Worm (Caenorhabditis elegans): ENCODE data around the gene T24E12.13.

T24E12.13 gene

ce11 chrII:3788356-3788962 is 1.2 kb downstream of the T24E12.13 start:
- TF ChIP-seq mdl-1 (tag; optimal IDR thresholded peaks at IDR 0.05) (no peak), fkh-8 (tag; optimal IDR thresholded peaks at IDR 0.05) (no peak), efl-1 (optimal IDR thresholded peaks at IDR 0.05) (no peak), efl-1 (GFP tag; optimal IDR thresholded peaks at IDR 0.05 in 1 of 2) (peak in 1 of 2 experiments; percentile 78), nhr-77 (tag; optimal IDR thresholded peaks at IDR 0.05) (no peak), elt-2 (tag; optimal IDR thresholded peaks at IDR 0.05) (peak; percentile 77), nhr-12 (tag; optimal IDR thresholded peaks at IDR 0.05) (no peak)

- TF ChIP-seq jun-1 (tag; optimal IDR thresholded peaks at IDR 0.05) (no peak), elt-2 (tag; optimal IDR thresholded peaks at IDR 0.05) (no peak), ama-1 (optimal IDR thresholded peaks at IDR 0.05) (no peak), tbx-2 (tag; optimal IDR thresholded peaks at IDR 0.05) (no peak), nhr-85 (tag) (no peak), lin-39 (tag; optimal IDR thresholded peaks at IDR 0.05) (no peak), nhr-71 (tag; optimal IDR thresholded peaks at IDR 0.05) (no peak), nhr-76 (tag; optimal IDR thresholded peaks at IDR 0.05) (no peak), lin-14 (GFP tag; optimal IDR thresholded peaks at IDR 0.05) (no peak), vab-15 (tag; optimal IDR thresholded peaks at IDR 0.05) (no peak), C16A3.4 (tag; optimal IDR thresholded peaks at IDR 0.05) (no peak), nhr-20 (tag; optimal IDR thresholded peaks at IDR 0.05) (no peak), nhr-90 (tag; optimal IDR thresholded peaks at IDR 0.05; ENCODE audit: poor library complexity) (no peak), efl-1 (optimal IDR thresholded peaks at IDR 0.05) (no peak), efl-1 (GFP tag; optimal IDR thresholded peaks at IDR 0.05 in 1 of 2) (no peak), fkh-4 (tag; optimal IDR thresholded peaks at IDR 0.05; ENCODE audit: borderline replicate concordance) (no peak)
These were observed 6.1 kb downstream of the T24E12.13 start, which contains the start of gene fbxb-99 for ce11 chrII:3793336-3793735. Gene fbxb-99 (minus strand): TSS chrII:3793436.

ce11 chrII:3795323-3795722 is 8.1 kb downstream of the T24E12.13 start, which contains the start of gene Y8A9A.2:
Gene Y8A9A.2 (plus strand): TSS chrII:3795623.
- TF ChIP-seq mab-9 (GFP tag; IDR thresholded peaks at IDR 0.05) (no peak), mep-1 (tag; optimal IDR thresholded peaks at IDR 0.05) (no peak), efl-1 (optimal IDR thresholded peaks at IDR 0.05) (no peak), efl-1 (GFP tag; optimal IDR thresholded peaks at IDR 0.05 in 1 of 2) (peak in 1 of 2 experiments; percentile 25), mef-2 (tag; optimal IDR thresholded peaks at IDR 0.05) (no peak)

- TF ChIP-seq nhr-11 (tag; optimal IDR thresholded peaks at IDR 0.05) (no peak), zag-1 (tag; optimal IDR thresholded peaks at IDR 0.05) (no peak)
These were observed 16.0 kb downstream of the T24E12.13 start, which contains the start of gene ins-32 for ce11 chrII:3803219-3803618. Gene ins-32 (minus strand): TSS chrII:3803319.

ce11 chrII:3805518-3805917 is 18.3 kb downstream of the T24E12.13 start:
- TF ChIP-seq nhr-47 (tag; optimal IDR thresholded peaks at IDR 0.05) (no peak), nhr-84 (tag; optimal IDR thresholded peaks at IDR 0.05) (no peak), lin-39 (tag; optimal IDR thresholded peaks at IDR 0.05) (no peak), zag-1 (tag; optimal IDR thresholded peaks at IDR 0.05) (no peak), hlh-4 (tag; optimal IDR thresholded peaks at IDR 0.05) (no peak), unc-98 (GFP tag; IDR thresholded peaks at IDR 0.05) (no peak), mdl-1 (tag; optimal IDR thresholded peaks at IDR 0.05) (no peak), aly-2 (tag; optimal IDR thresholded peaks at IDR 0.05) (no peak), tlp-1 (tag; optimal IDR thresholded peaks at IDR 0.05) (no peak), pag-3 (tag; optimal IDR thresholded peaks at IDR 0.05; ENCODE audit: borderline replicate concordance, insufficient read depth) (no peak), snu-23 (GFP tag; optimal IDR thresholded peaks at IDR 0.05) (no peak), pax-3 (tag; optimal IDR thresholded peaks at IDR 0.05) (no peak), blmp-1 (tag; optimal IDR thresholded peaks at IDR 0.05) (no peak), elt-2 (tag; optimal IDR thresholded peaks at IDR 0.05) (no peak)

Data from whole organism, L1 larva.